Worm (Caenorhabditis elegans): ENCODE results near the gene mob-1.

mob-1 gene

ce11 chrIV:11863428-11863827 is 3.1 kb downstream of the mob-1 start:
- no peak for TF ChIP-seq gei-17 (GFP tag; optimal IDR thresholded peaks at IDR 0.05)
- no peak for TF ChIP-seq mcd-1 (GFP tag; IDR thresholded peaks at IDR 0.05)
- no peak for TF ChIP-seq tbx-9 (tag; optimal IDR thresholded peaks at IDR 0.05; ENCODE audit: borderline replicate concordance)
- no peak for TF ChIP-seq mel-28 (tag; optimal IDR thresholded peaks at IDR 0.05; ENCODE audit: borderline replicate concordance)
- TF ChIP-seq madf-3 (GFP tag; IDR thresholded peaks at IDR 0.05) = no peak
- TF ChIP-seq F23B12.7 (tag; optimal IDR thresholded peaks at IDR 0.05; ENCODE audit: insufficient read depth) = no peak
- TF ChIP-seq Y79H2A.3 (GFP tag; conservative IDR thresholded peaks at IDR 0.05) = no peak
- TF ChIP-seq somi-1 (GFP tag; optimal IDR thresholded peaks at IDR 0.05) = no peak
- TF ChIP-seq ztf-25 (GFP tag; IDR thresholded peaks at IDR 0.05) = no peak
- TF ChIP-seq T07F8.4 (tag; optimal IDR thresholded peaks at IDR 0.05) = no peak
- no peak for TF ChIP-seq F49E8.2 (tag; optimal IDR thresholded peaks at IDR 0.05; ENCODE audit: insufficient read depth)
- TF ChIP-seq attf-3 (GFP tag; conservative IDR thresholded peaks at IDR 0.05) = no peak

- TF ChIP-seq Y95B8A.8 (GFP tag; IDR thresholded peaks at IDR 0.05) (no peak), egl-44 (GFP tag; IDR thresholded peaks at IDR 0.05) (no peak), hsf-1 (GFP tag; IDR thresholded peaks at IDR 0.05) (no peak), somi-1 (GFP tag; optimal IDR thresholded peaks at IDR 0.05) (no peak), madf-10 (tag; optimal IDR thresholded peaks at IDR 0.05) (no peak), let-526 (GFP tag; IDR thresholded peaks at IDR 0.05) (no peak), sea-2 (GFP tag; IDR thresholded peaks at IDR 0.05) (no peak), B0019.2 (GFP tag; conservative IDR thresholded peaks at IDR 0.05) (no peak), F33H1.4 (GFP tag; IDR thresholded peaks at IDR 0.05) (no peak)
These were observed 3.9 kb downstream of the mob-1 start, which contains the start of gene trpa-1 for ce11 chrIV:11864226-11864625. TSS of gene trpa-1 (plus strand) at chrIV:11864526.

ce11 chrIV:11867652-11868232 is 7.4 kb downstream of the mob-1 start:
- TF ChIP-seq lsy-27 (tag; optimal IDR thresholded peaks at IDR 0.05; ENCODE audit: borderline replicate concordance, insufficient read depth) = no peak
- TF ChIP-seq repo-1 (tag; optimal IDR thresholded peaks at IDR 0.05) = no peak
- no peak for TF ChIP-seq B0336.3 (GFP tag; IDR thresholded peaks at IDR 0.05)
- no peak for TF ChIP-seq unc-62 (GFP tag; optimal IDR thresholded peaks at IDR 0.05)
- no peak for TF ChIP-seq somi-1 (GFP tag; optimal IDR thresholded peaks at IDR 0.05)
- TF ChIP-seq nhr-80 (tag; optimal IDR thresholded peaks at IDR 0.05) = no peak
- TF ChIP-seq T07F8.4 (tag; optimal IDR thresholded peaks at IDR 0.05) = no peak
- no peak for TF ChIP-seq rpc-1 (optimal IDR thresholded peaks at IDR 0.05)
- no peak for TF ChIP-seq rpc-1 (tag; optimal IDR thresholded peaks at IDR 0.05)
- no peak for TF ChIP-seq madf-3 (GFP tag; IDR thresholded peaks at IDR 0.05)
- TF ChIP-seq efl-1 (GFP tag; optimal IDR thresholded peaks at IDR 0.05) = no peak
- TF ChIP-seq cebp-1 (GFP tag; IDR thresholded peaks at IDR 0.05) = no peak
- TF ChIP-seq cebp-1 (tag; optimal IDR thresholded peaks at IDR 0.05) = no peak

ce11 chrIV:11868452-11868851 is 8.1 kb downstream of the mob-1 start:
- TF ChIP-seq F57A8.1 (GFP tag; optimal IDR thresholded peaks at IDR 0.05) (no peak), hlh-26 (GFP tag; conservative IDR thresholded peaks at IDR 0.05) (no peak), ekl-4 (GFP tag; IDR thresholded peaks at IDR 0.05) (no peak), C06A6.2 (GFP tag; conservative IDR thresholded peaks at IDR 0.05) (no peak), Y95B8A.8 (GFP tag; IDR thresholded peaks at IDR 0.05) (no peak), B0261.1 (tag; optimal IDR thresholded peaks at IDR 0.05) (no peak), cebp-1 (GFP tag; IDR thresholded peaks at IDR 0.05) (no peak), cebp-1 (tag; optimal IDR thresholded peaks at IDR 0.05) (no peak)
